Worm (Caenorhabditis elegans): ENCODE results near the gene sams-4.

Gene sams-4

ce11 chrIV:5824493-5824892 lies 21.7 kb downstream of the sams-4 start, which contains the start of gene egal-1:
Gene egal-1, plus strand, starts transcription at chrIV:5824793.
- no peak for TF ChIP-seq nhr-23 (tag; optimal IDR thresholded peaks at IDR 0.05)
- no peak for TF ChIP-seq lin-13 (GFP tag; optimal IDR thresholded peaks at IDR 0.05)
- TF ChIP-seq nhr-12 (tag; optimal IDR thresholded peaks at IDR 0.05) = no peak
- no peak for TF ChIP-seq unc-62 (GFP tag; optimal IDR thresholded peaks at IDR 0.05)
- no peak for TF ChIP-seq egl-27 (tag; optimal IDR thresholded peaks at IDR 0.05)
- TF ChIP-seq nhr-77 (tag; optimal IDR thresholded peaks at IDR 0.05) = no peak
- TF ChIP-seq Y55F3AM.14 (GFP tag; optimal IDR thresholded peaks at IDR 0.05) = no peak
- no peak for TF ChIP-seq C34F6.9 (tag; optimal IDR thresholded peaks at IDR 0.05)
- TF ChIP-seq nhr-25 (tag; optimal IDR thresholded peaks at IDR 0.05) = no peak
- TF ChIP-seq fos-1 (tag; optimal IDR thresholded peaks at IDR 0.05) = no peak

- peak; percentile 14 for TF ChIP-seq unc-55 (GFP tag; optimal IDR thresholded peaks at IDR 0.05)
- peak; percentile 7 for TF ChIP-seq C34F6.9 (tag; optimal IDR thresholded peaks at IDR 0.05)
- TF ChIP-seq nhr-12 (tag; optimal IDR thresholded peaks at IDR 0.05) = no peak
- TF ChIP-seq F13H6.1 (tag; optimal IDR thresholded peaks at IDR 0.05) = peak; percentile 62
- TF ChIP-seq nhr-129 (tag; optimal IDR thresholded peaks at IDR 0.05) = peak; percentile 62
- peak in 1 of 2 experiments; percentile 11 for TF ChIP-seq lsy-2 (tag; optimal IDR thresholded peaks at IDR 0.05)
- TF ChIP-seq ztf-4 (tag; optimal IDR thresholded peaks at IDR 0.05) = no peak
- TF ChIP-seq sma-9 (GFP tag; optimal IDR thresholded peaks at IDR 0.05) = no peak
- no peak for TF ChIP-seq sma-9 (tag; optimal IDR thresholded peaks at IDR 0.05)
- peak; percentile 16 for TF ChIP-seq fos-1 (tag; optimal IDR thresholded peaks at IDR 0.05)
- TF ChIP-seq dmd-4 (tag; optimal IDR thresholded peaks at IDR 0.05) = no peak
- TF ChIP-seq peb-1 (tag; optimal IDR thresholded peaks at IDR 0.05) = no peak
Measured at ce11 chrIV:5821997-5822396, 24.2 kb downstream of the sams-4 start.

ce11 chrIV:5820953-5821352 lies 25.2 kb downstream of the sams-4 start:
- no peak for TF ChIP-seq sma-9 (GFP tag; optimal IDR thresholded peaks at IDR 0.05)
- TF ChIP-seq sma-9 (tag; optimal IDR thresholded peaks at IDR 0.05) = no peak
- TF ChIP-seq unc-55 (GFP tag; optimal IDR thresholded peaks at IDR 0.05) = peak; percentile 29
- peak; percentile 60 for TF ChIP-seq fos-1 (tag; optimal IDR thresholded peaks at IDR 0.05)
- no peak for TF ChIP-seq lsy-2 (tag; optimal IDR thresholded peaks at IDR 0.05)

- no peak for TF ChIP-seq ztf-11 (tag; optimal IDR thresholded peaks at IDR 0.05)
- TF ChIP-seq mab-5 (tag; optimal IDR thresholded peaks at IDR 0.05) = no peak
- TF ChIP-seq nhr-77 (tag; optimal IDR thresholded peaks at IDR 0.05) = no peak
- no peak for TF ChIP-seq nhr-129 (tag; optimal IDR thresholded peaks at IDR 0.05)
- TF ChIP-seq R02D3.7 (tag; optimal IDR thresholded peaks at IDR 0.05) = no peak
- TF ChIP-seq lsy-2 (tag; optimal IDR thresholded peaks at IDR 0.05) = no peak
- TF ChIP-seq elt-3 (tag; optimal IDR thresholded peaks at IDR 0.05) = no peak
- TF ChIP-seq unc-62 (GFP tag; optimal IDR thresholded peaks at IDR 0.05) = no peak
- no peak for TF ChIP-seq ceh-82 (tag; optimal IDR thresholded peaks at IDR 0.05)
- no peak for TF ChIP-seq lin-39 (tag; optimal IDR thresholded peaks at IDR 0.05)
- TF ChIP-seq lin-13 (GFP tag; optimal IDR thresholded peaks at IDR 0.05) = no peak
- no peak for TF ChIP-seq aly-2 (tag; optimal IDR thresholded peaks at IDR 0.05)
- TF ChIP-seq sma-9 (GFP tag; optimal IDR thresholded peaks at IDR 0.05) = no peak
- no peak for TF ChIP-seq sma-9 (tag; optimal IDR thresholded peaks at IDR 0.05)
- no peak for TF ChIP-seq sem-4 (tag; optimal IDR thresholded peaks at IDR 0.05)
- TF ChIP-seq nhr-10 (tag; optimal IDR thresholded peaks at IDR 0.05) = no peak
- no peak for TF ChIP-seq alr-1 (tag; optimal IDR thresholded peaks at IDR 0.05)
- no peak for TF ChIP-seq ceh-16 (tag; optimal IDR thresholded peaks at IDR 0.05)
Measured at ce11 chrIV:5820056-5820799, 25.9 kb downstream of the sams-4 start.

- TF ChIP-seq alr-1 (tag; optimal IDR thresholded peaks at IDR 0.05) (no peak), ztf-1 (GFP tag; conservative IDR thresholded peaks at IDR 0.05) (no peak), unc-39 (tag; optimal IDR thresholded peaks at IDR 0.05) (no peak), mdl-1 (tag; optimal IDR thresholded peaks at IDR 0.05) (no peak), unc-55 (GFP tag; optimal IDR thresholded peaks at IDR 0.05) (peak; percentile 9), snpc-4 (tag; optimal IDR thresholded peaks at IDR 0.05) (no peak), nhr-77 (tag; optimal IDR thresholded peaks at IDR 0.05) (no peak), ama-1 (optimal IDR thresholded peaks at IDR 0.05) (no peak), mbf-1 (tag; optimal IDR thresholded peaks at IDR 0.05) (no peak), nhr-25 (tag; optimal IDR thresholded peaks at IDR 0.05) (peak; percentile 58), dmd-4 (tag; optimal IDR thresholded peaks at IDR 0.05) (no peak), nhr-129 (tag; optimal IDR thresholded peaks at IDR 0.05) (peak; percentile 54), aly-2 (tag; optimal IDR thresholded peaks at IDR 0.05) (no peak), nhr-23 (tag; optimal IDR thresholded peaks at IDR 0.05) (no peak), sma-9 (GFP tag; optimal IDR thresholded peaks at IDR 0.05) (peak; percentile 85), sma-9 (tag; optimal IDR thresholded peaks at IDR 0.05) (peak; percentile 24), gmeb-1 (tag; optimal IDR thresholded peaks at IDR 0.05) (peak; percentile 65), ceh-16 (tag; optimal IDR thresholded peaks at IDR 0.05) (no peak), unc-62 (GFP tag; optimal IDR thresholded peaks at IDR 0.05) (no peak), elt-3 (tag; optimal IDR thresholded peaks at IDR 0.05) (no peak), mab-5 (tag; optimal IDR thresholded peaks at IDR 0.05) (no peak), blmp-1 (tag; optimal IDR thresholded peaks at IDR 0.05; ENCODE audit: insufficient read depth) (peak; percentile 20), peb-1 (tag; optimal IDR thresholded peaks at IDR 0.05) (no peak), skn-1 (tag; optimal IDR thresholded peaks at IDR 0.05) (no peak), elt-1 (tag; optimal IDR thresholded peaks at IDR 0.05) (no peak), lin-39 (tag; optimal IDR thresholded peaks at IDR 0.05) (no peak), C34F6.9 (tag; optimal IDR thresholded peaks at IDR 0.05) (peak; percentile 42), nhr-237 (tag; optimal IDR thresholded peaks at IDR 0.05) (no peak), sma-3 (GFP tag; optimal IDR thresholded peaks at IDR 0.05) (peak; percentile 74)
Measured at ce11 chrIV:5817459-5817858, 28.7 kb downstream of the sams-4 start.
